Worm (Caenorhabditis elegans) whole organism, young adult: ENCODE measurements around the gene Y102A11A.2.

Source experiments
- F33H1.4 ChIP-seq: fragments of 200-800 bp; sonication (Bioruptor generic); IDR thresholded peaks from 2 replicates; pipeline ENCODE4 v1.3.6; 2022; ENCODE audit warnings: missing genetic modification reagents, missing genetic modification characterization, missing compliant biosample characterization
- F39B2.1 ChIP-seq: fragments of 200-800 bp; sonication (Bioruptor generic); IDR thresholded peaks from 2 replicates; pipeline ENCODE4 v1.3.6; 2022; ENCODE audit warnings: missing genetic modification reagents, missing genetic modification characterization, missing compliant biosample characterization
- F57C9.4 ChIP-seq: sonication (generic microtip); optimal IDR thresholded peaks from 2 replicates; lab custom pipeline; 2017; ENCODE audit warnings: mild to moderate bottlenecking, missing genetic modification characterization, missing compliant biosample characterization
- T07F8.4 ChIP-seq: sonication (generic microtip); optimal IDR thresholded peaks from 2 replicates; lab custom pipeline; 2016; ENCODE audit warnings: mild to moderate bottlenecking, missing genetic modification characterization, moderate library complexity, missing compliant biosample characterization
- Y56A3A.18 ChIP-seq: fragments of 200-800 bp; sonication (Bioruptor generic); IDR thresholded peaks from 2 replicates; pipeline ENCODE4 v1.3.6; 2022; ENCODE audit warnings: missing genetic modification reagents, missing genetic modification characterization, missing compliant biosample characterization
- Y95B8A.8 ChIP-seq: fragments of 200-800 bp; sonication (Bioruptor generic); IDR thresholded peaks from 2 replicates; pipeline ENCODE4 v1.3.6; 2022; ENCODE audit warnings: missing genetic modification reagents, missing genetic modification characterization, missing compliant biosample characterization
- dpff-1 ChIP-seq: sonication (generic microtip); optimal IDR thresholded peaks from 2 replicates; lab custom pipeline; 2017; ENCODE audit warnings: mild to moderate bottlenecking, missing genetic modification characterization, missing compliant biosample characterization
- gei-17 ChIP-seq: fragments of 200-800 bp; sonication (Bioruptor generic); optimal IDR thresholded peaks from 2 replicates; lab custom pipeline; 2018; ENCODE audit warnings: mild to moderate bottlenecking, missing genetic modification characterization, missing compliant biosample characterization
- lir-1 ChIP-seq: fragments of 200-800 bp; sonication (Bioruptor generic); conservative IDR thresholded peaks from 2 replicates; pipeline ENCODE4 v1.3.6; 2022; ENCODE audit warnings: missing genetic modification reagents, missing genetic modification characterization, missing compliant biosample characterization
- madf-6 ChIP-seq: fragments of 200-800 bp; sonication (Bioruptor generic); IDR thresholded peaks from 2 replicates; pipeline ENCODE4 v1.3.6; 2022; ENCODE audit warnings: missing genetic modification reagents, missing genetic modification characterization, missing compliant biosample characterization
- nfya-1 ChIP-seq: sonication (generic microtip); optimal IDR thresholded peaks from 2 replicates; lab custom pipeline; 2017; ENCODE audit warnings: antibody characterized with exemption, missing compliant biosample characterization, missing genetic modification characterization, borderline replicate concordance; ENCODE audit not compliant: insufficient read depth
- rec-8 ChIP-seq, 2 experiments: sonication (generic microtip); optimal IDR thresholded peaks; 2 replicates each; lab custom pipeline; 2016; ENCODE audit warnings: mild to moderate bottlenecking in 2 of 2, missing genetic modification characterization in 2 of 2, missing genetic modification reagents in 2 of 2, missing genotype in 2 of 2, missing biosample characterization in 1 of 2, missing compliant biosample characterization in 1 of 2, moderate library complexity in 1 of 2
- tbx-9 ChIP-seq: sonication (generic microtip); optimal IDR thresholded peaks from 2 replicates; lab custom pipeline; 2016; ENCODE audit warnings: borderline replicate concordance, missing genetic modification characterization, inconsistent platforms, missing compliant biosample characterization
- ztf-28 ChIP-seq: fragments of 200-800 bp; sonication (Bioruptor generic); IDR thresholded peaks from 2 replicates; pipeline ENCODE4 v1.3.6; 2022; ENCODE audit warnings: missing genetic modification reagents, missing genetic modification characterization, missing compliant biosample characterization

ce11 chrX:2014521-2014920 is 11.9 kb upstream of the Y102A11A.2 start:
- TF ChIP-seq Y95B8A.8 (GFP tag; lab: Robert Waterston, UW) (no peak), dpff-1 (tag; lab: Kevin White, UChicago) (no peak), F39B2.1 (GFP tag; lab: Robert Waterston, UW) (no peak), madf-6 (GFP tag; lab: Robert Waterston, UW) (no peak), nfya-1 (tag; lab: Kevin White, UChicago) (no peak), lir-1 (GFP tag; lab: Robert Waterston, UW) (no peak), gei-17 (GFP tag; lab: Kevin White, UChicago) (no peak), rec-8 (tag; optimal IDR thresholded peaks at IDR 0.05; lab: Kevin White, UChicago) (no peak), F57C9.4 (no peak), T07F8.4 (tag; lab: Kevin White, UChicago) (no peak), tbx-9 (no peak), ztf-28 (GFP tag; lab: Robert Waterston, UW) (no peak), F33H1.4 (GFP tag; lab: Robert Waterston, UW) (no peak), Y56A3A.18 (GFP tag; lab: Robert Waterston, UW) (no peak)
